Worm (Caenorhabditis elegans): ENCODE measurements around the gene C39B10.1.

Gene C39B10.1

DNA sequence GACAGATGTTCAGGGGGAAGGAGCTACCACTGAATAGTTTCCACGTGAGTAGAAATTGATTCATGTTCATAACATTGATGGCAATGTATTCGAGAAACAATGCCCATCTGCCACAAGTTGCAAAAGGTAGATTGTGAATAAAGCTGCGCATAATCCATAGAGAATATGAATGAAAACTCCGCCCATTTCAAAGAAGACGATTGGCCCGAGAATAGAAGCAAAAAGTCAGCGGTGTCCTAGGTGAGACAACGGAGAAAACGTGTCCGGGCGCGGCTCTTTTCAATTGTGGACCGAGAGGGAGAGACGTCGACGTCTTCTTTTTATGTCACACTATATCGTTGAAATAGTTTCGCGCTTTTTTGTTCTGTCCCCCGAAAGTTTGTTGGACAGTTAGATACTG lies 36.1 kb upstream of the C39B10.1 start, which contains the start of gene vab-3:
Gene vab-3, plus strand, starts transcription at position 301 of the 400 bp plus-strand sequence.
- no peak for TF ChIP-seq nfyb-1 (GFP tag; IDR thresholded peaks at IDR 0.05)

DNA sequence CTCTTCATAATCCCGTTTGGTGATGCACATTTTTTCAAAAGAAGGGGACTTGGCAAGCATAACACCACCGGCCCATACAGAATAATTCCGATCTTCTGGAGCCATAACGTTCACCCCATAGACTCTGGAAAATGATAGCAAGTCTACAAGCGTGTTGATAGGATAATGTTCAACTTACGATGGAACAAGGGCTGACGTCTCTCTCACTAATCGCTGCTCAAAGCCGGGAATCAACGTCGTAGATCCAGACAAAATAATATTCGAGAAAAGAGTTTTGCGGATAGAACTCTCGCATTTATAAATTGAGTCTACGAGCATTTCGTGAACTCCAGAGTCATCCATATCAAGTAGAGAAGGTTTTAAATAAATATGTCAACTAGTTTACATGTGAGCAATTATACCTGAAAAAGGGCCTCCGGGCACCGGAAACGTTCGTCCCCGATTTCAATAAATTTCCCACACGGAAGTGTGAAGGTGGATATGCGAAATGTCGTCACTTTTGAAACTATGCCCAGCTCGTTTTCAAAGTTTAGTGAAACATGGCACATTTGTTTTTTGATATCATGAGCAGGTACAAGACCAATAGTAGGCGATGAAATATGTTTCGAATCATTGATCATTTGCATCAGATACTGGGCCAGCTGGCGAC lies 28.6 kb upstream of the C39B10.1 start:
- TF ChIP-seq F22D6.2 (tag; optimal IDR thresholded peaks at IDR 0.05): no peak
- TF ChIP-seq cebp-1 (GFP tag; IDR thresholded peaks at IDR 0.05): no peak
- no peak for TF ChIP-seq cebp-1 (tag; optimal IDR thresholded peaks at IDR 0.05)
- TF ChIP-seq Y56A3A.18 (GFP tag; IDR thresholded peaks at IDR 0.05): no peak
- TF ChIP-seq madf-10 (tag; optimal IDR thresholded peaks at IDR 0.05): no peak
- no peak for TF ChIP-seq mcd-1 (GFP tag; IDR thresholded peaks at IDR 0.05)
- TF ChIP-seq sdz-38 (tag; optimal IDR thresholded peaks at IDR 0.05): no peak
- no peak for TF ChIP-seq rec-8 (tag; optimal IDR thresholded peaks at IDR 0.05)
- no peak for TF ChIP-seq attf-6 (GFP tag; IDR thresholded peaks at IDR 0.05)
- no peak for TF ChIP-seq ceh-91 (GFP tag; IDR thresholded peaks at IDR 0.05)
- no peak for TF ChIP-seq nfya-2 (GFP tag; IDR thresholded peaks at IDR 0.05)
- no peak for TF ChIP-seq hmg-20 (GFP tag; IDR thresholded peaks at IDR 0.05)
- TF ChIP-seq sptf-2 (GFP tag; optimal IDR thresholded peaks at IDR 0.05): no peak
- no peak for TF ChIP-seq ceh-100 (GFP tag; IDR thresholded peaks at IDR 0.05)
- TF ChIP-seq F39B2.1 (GFP tag; IDR thresholded peaks at IDR 0.05): no peak
- TF ChIP-seq fkh-3 (tag; optimal IDR thresholded peaks at IDR 0.05): no peak

DNA sequence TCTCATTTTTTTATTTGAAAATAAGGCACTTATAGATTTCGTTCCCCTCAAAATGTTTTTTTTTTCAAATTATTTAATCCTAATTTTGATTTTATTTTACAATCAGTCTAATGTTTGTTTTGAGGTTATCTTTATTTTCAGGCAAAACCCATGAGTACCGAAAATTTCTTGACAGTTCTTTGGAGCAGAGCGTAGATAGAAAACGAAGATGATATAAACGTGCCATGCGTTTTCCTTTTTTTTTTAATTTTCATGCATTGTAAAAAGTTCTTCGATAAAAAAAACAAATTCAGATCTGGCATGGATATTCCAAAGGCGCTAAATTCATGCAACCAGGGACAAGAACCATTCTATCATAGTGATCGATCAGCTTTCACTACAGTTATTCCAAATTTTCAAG lies 27.6 kb upstream of the C39B10.1 start, which contains the start of gene C33D3.5:
Gene C33D3.5, plus strand, starts transcription at position 301 of the 400 bp plus-strand sequence.
- TF ChIP-seq zim-3 (tag; optimal IDR thresholded peaks at IDR 0.05): no peak
- no peak for TF ChIP-seq somi-1 (GFP tag; optimal IDR thresholded peaks at IDR 0.05)
- no peak for TF ChIP-seq ceh-58 (GFP tag; IDR thresholded peaks at IDR 0.05)
- no peak for TF ChIP-seq ama-1 (optimal IDR thresholded peaks at IDR 0.05)
- no peak for TF ChIP-seq ama-1 (GFP tag; optimal IDR thresholded peaks at IDR 0.05)
- TF ChIP-seq lin-54 (GFP tag; optimal IDR thresholded peaks at IDR 0.05): no peak
- no peak for TF ChIP-seq T26A5.8 (tag; optimal IDR thresholded peaks at IDR 0.05)

DNA sequence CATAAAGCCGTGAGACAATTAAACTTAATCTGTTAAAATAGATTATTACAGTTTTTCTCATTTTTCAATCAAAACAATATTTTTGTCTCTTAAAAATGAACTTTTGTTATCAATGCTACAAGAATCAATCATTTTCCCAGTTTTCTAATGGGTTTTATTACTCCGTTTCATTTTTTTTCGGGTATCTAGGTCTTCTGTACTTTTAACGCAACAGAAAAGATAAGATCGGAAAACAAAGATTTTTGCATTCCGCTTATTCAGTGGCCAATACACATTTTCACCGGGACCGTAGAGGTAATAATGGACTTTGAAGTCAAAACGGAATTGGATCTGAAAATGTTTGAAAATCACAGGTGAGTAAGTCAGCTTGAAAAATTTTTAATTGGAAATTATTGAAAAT lies 25.3 kb upstream of the C39B10.1 start, which contains the start of gene C33D3.4:
Gene C33D3.4, plus strand, starts transcription at position 301 of the 400 bp plus-strand sequence.
- TF ChIP-seq nfya-1 (tag; optimal IDR thresholded peaks at IDR 0.05; ENCODE audit: borderline replicate concordance, insufficient read depth) (no peak), nhr-120 (GFP tag; IDR thresholded peaks at IDR 0.05) (no peak), sptf-2 (GFP tag; optimal IDR thresholded peaks at IDR 0.05) (no peak), rpc-1 (optimal IDR thresholded peaks at IDR 0.05) (no peak), rpc-1 (tag; optimal IDR thresholded peaks at IDR 0.05) (no peak), gei-17 (GFP tag; optimal IDR thresholded peaks at IDR 0.05) (no peak), K12H6.12 (tag; optimal IDR thresholded peaks at IDR 0.05) (no peak), C17E4.6 (GFP tag; IDR thresholded peaks at IDR 0.05) (no peak), dox-1 (GFP tag; IDR thresholded peaks at IDR 0.05) (no peak), ztf-6 (GFP tag; IDR thresholded peaks at IDR 0.05) (no peak), F57A8.1 (GFP tag; optimal IDR thresholded peaks at IDR 0.05) (no peak), ets-4 (GFP tag; optimal IDR thresholded peaks at IDR 0.05) (no peak), zfh-2 (GFP tag; conservative IDR thresholded peaks at IDR 0.05) (no peak), K11D2.4 (GFP tag; IDR thresholded peaks at IDR 0.05) (no peak), let-607 (tag; optimal IDR thresholded peaks at IDR 0.05) (no peak), chd-7 (tag; optimal IDR thresholded peaks at IDR 0.05) (no peak), egl-44 (GFP tag; IDR thresholded peaks at IDR 0.05) (no peak), madf-10 (tag; optimal IDR thresholded peaks at IDR 0.05) (no peak), snpc-3.4 (tag; optimal IDR thresholded peaks at IDR 0.05) (no peak), snpc-1.1 (tag; optimal IDR thresholded peaks at IDR 0.05; ENCODE audit: insufficient read depth) (no peak), F39B2.1 (GFP tag; IDR thresholded peaks at IDR 0.05) (no peak)

All from whole organism, young adult.